Fruit fly (Drosophila melanogaster): ENCODE measurements around the gene BckdhA.

The BckdhA gene

dm6 chr3R:9543495-9544180 lies 11.9 kb upstream of the BckdhA start:
- TF ChIP-seq noc (tag; optimal IDR thresholded peaks at IDR 0.05): no peak

dm6 chr3R:9546808-9547381 lies 8.7 kb upstream of the BckdhA start:
- no peak for TF ChIP-seq noc (tag; optimal IDR thresholded peaks at IDR 0.05)

DNA sequence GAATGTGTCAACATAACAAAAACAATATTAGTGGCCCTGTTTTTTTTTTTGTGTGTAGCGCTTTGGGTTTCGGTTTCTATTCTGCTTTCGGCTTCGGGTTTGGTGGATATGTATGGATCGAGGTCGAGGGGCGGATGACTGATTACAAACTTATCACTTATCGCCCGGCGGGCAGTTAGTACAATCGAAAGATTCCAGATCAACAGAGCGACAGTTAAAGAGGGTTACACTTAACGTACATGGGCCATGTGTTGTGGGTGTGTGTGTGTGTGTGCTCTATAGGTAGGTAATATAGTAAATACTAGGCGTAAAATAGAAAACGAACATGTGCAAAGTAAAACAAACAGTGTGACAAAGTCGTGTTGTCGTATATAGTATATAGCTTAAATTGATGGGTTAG lies 6.8 kb upstream of the BckdhA start:
- TF ChIP-seq noc (tag; optimal IDR thresholded peaks at IDR 0.05): no peak

dm6 chr3R:9550265-9551012 lies 5.1 kb upstream of the BckdhA start:
- TF ChIP-seq noc (tag; optimal IDR thresholded peaks at IDR 0.05): no peak

DNA sequence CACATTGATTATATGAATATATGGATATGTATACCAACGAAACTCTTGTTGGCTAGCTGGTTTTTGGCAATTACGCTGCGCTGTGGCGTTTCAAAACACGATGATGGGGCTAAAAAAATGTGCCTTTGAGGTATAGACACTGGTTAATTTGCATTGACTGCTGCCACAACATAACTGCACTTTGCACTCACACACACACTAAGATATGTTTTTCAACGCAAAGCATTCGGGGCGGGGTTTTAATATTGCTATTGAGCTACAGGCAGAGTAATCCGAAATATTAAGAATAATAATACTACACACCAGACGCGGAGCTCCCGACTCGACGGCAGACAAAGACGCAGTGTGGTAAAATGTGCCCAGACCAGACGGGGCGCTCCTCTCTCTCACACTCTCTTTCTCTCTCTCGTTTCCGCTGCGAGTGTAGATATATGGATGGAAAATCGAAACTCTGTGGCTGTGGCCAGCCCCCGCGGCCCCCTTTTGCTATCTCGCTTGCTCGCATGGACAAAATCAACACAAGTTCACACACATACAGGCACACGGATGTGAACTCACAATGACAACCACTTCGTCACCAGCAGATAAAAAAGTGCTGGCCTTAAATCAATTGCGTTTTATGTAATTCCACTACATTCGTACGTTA lies 4.4 kb upstream of the BckdhA start:
- TF ChIP-seq noc (tag; optimal IDR thresholded peaks at IDR 0.05): no peak

DNA sequence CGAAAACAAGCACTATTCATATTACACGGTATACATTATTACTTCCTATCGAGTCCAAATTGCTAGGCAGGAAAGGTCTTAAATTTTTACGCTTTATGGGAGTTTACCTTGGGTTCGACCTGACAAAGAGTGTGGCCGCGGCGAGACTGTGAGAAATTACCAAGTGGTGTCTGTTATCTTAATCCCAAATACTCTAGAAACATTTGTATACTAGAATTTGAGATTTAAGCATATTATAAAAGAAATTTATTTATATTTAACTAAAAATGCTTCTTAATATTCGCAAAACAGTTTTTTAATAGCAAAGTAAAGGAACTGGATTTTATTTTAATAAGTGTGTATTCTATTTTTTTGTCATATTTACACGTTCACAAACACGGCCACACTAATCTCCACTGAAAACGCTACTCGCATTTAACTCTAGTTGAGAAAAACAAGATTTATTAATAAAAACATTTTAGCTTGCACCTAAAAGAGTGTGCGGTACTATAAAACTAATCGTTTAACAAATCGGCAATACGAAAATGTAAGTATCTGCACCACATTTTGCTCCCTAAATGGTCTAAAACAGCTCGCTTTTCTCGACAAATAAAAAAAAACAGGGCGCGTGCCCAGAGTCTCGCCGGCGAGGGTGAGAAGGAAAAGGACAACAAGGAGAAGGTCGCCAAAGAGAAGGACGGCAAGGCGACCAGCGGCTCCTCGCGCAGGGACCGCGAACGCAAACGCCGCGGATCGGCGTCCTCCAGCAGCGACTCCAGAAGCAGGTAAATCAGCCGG lies 3.7 kb upstream of the BckdhA start, which contains the start of the genes mura and RnpS1:
Gene mura (minus strand): TSS at position 148 of the 777 bp plus-strand sequence.
Gene RnpS1 (plus strand): TSS at position 376 of the 777 bp plus-strand sequence.
- TF ChIP-seq noc (tag; optimal IDR thresholded peaks at IDR 0.05): peak; percentile 61

- peak; percentile 61 for TF ChIP-seq noc (tag; optimal IDR thresholded peaks at IDR 0.05)
These were observed 3.9 kb downstream of the BckdhA start, which contains the start of the genes AP-1mu and MBD-like for dm6 chr3R:9559413-9560014. TSS of gene AP-1mu (minus strand) at chr3R:9559525. TSS of gene MBD-like (plus strand) at chr3R:9559760.

- TF ChIP-seq noc (tag; optimal IDR thresholded peaks at IDR 0.05): no peak
These were observed 5.5 kb downstream of the BckdhA start for dm6 chr3R:9561121-9561520.

DNA sequence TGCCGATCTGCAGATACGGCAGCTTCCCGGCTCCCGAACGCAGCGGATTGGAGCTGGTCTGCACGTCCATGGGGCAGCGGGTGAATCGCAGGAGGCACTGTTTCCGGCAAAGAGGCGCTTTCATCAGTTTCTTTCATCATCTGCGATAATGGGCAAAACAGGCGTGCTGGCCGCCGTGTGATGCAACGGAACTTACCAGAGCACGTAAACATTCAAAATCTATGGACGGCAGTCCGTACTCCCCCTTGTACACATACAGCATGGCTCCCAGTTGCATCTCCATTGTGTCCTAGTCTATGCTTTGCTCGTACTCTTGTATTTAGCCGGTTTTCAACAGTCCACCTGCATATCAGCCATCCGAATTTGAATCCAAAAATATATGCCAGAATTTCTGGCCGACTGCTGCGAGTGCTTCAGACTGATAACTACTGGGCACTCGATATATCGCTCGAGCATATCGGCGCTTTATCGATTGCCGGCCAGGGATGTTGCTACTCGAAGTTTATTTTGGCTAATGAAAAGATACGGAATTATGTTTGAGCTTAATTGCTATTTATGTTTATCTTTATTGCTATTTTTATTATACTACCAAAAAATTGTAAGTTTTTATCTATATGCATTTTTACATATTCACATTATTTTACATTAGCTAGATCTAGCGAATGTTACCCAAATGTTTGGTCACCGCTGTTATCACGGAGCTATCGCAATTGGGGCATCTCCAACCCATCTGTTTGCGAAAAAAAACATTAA lies 7.8 kb downstream of the BckdhA start, which contains the start of the genes CG9393 and Vps45:
Gene CG9393 (minus strand): TSS at position 434 of the 753 bp plus-strand sequence.
Gene Vps45 (plus strand): TSS at position 685 of the 753 bp plus-strand sequence.
- no peak for TF ChIP-seq noc (tag; optimal IDR thresholded peaks at IDR 0.05)

dm6 chr3R:9565895-9566294 lies 10.3 kb downstream of the BckdhA start, which contains the start of gene CG16789:
TSS of gene CG16789 (plus strand) at chr3R:9566195.
- TF ChIP-seq noc (tag; optimal IDR thresholded peaks at IDR 0.05): no peak

DNA sequence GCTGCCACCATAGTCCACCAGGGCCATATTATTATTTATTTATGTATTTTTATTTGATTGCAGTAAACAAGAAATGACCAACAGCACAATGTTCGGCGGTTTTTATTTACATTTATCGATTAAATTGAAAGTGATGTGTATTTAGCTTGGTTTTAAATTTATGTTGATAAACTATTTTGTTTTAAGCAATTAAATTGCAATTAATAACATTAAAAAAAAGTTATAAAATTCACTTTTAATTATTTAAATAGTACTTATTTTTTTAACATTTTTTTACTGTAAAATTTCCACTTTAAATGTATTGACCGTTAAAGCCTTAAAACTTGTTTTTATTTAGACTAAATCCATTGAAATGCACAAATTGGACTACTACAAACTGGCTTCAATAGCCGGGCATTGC lies 14.5 kb downstream of the BckdhA start, which contains the start of gene CG16790:
Gene CG16790 (minus strand): TSS at position 101 of the 400 bp plus-strand sequence.
- no peak for TF ChIP-seq noc (tag; optimal IDR thresholded peaks at IDR 0.05)

- TF ChIP-seq noc (tag; optimal IDR thresholded peaks at IDR 0.05): no peak
These were observed 15.1 kb downstream of the BckdhA start for dm6 chr3R:9570657-9571056.

DNA sequence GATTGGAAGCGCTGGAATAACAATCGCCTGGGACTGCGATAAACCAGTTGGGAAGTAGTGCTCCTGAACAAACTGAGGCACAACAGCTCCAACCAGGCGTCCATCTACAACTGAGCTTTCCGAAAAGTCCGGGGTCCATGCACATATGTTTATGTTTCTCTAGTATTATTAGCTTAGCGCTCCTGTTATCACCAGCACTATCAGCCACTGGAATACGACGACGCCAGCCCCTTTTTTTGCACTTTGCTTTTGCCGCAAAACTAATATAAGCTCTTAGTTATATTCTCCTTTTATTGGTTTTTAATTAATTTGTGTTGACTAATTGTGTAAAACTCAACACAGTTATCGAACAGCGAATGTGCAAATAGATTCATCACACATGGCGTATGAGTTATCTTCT lies 15.9 kb downstream of the BckdhA start, which contains the start of gene CG9396:
Gene CG9396 (minus strand): TSS at position 101 of the 400 bp plus-strand sequence.
- no peak for TF ChIP-seq noc (tag; optimal IDR thresholded peaks at IDR 0.05)

Data from whole organism, larva.